Worm (Caenorhabditis elegans) whole organism, midembryonic: ENCODE data around the gene fbxa-165.

Source experiments
- T22C8.4 ChIP-seq: fragments of 200-800 bp; sonication (Bioruptor generic); IDR thresholded peaks from 2 replicates; pipeline ENCODE4 v1.3.6; 2022; ENCODE audit warnings: missing genetic modification characterization, missing compliant biosample characterization
- cog-1 ChIP-seq: sonication (generic microtip); optimal IDR thresholded peaks from 2 replicates; lab custom pipeline; 2016; ENCODE audit warnings: missing genetic modification characterization, missing compliant biosample characterization
- flt-1 ChIP-seq: fragments of 200-800 bp; sonication (Bioruptor generic); IDR thresholded peaks from 2 replicates; pipeline ENCODE4 v1.3.6; 2022; ENCODE audit warnings: missing genetic modification characterization, missing compliant biosample characterization
- klf-2 ChIP-seq: fragments of 200-800 bp; sonication (Bioruptor generic); conservative IDR thresholded peaks from 2 replicates; pipeline ENCODE4 v1.3.6; 2022; ENCODE audit warnings: missing genetic modification reagents, missing genetic modification characterization, missing compliant biosample characterization
- med-1 ChIP-seq: sonication (generic microtip); optimal IDR thresholded peaks from 2 replicates; lab custom pipeline; 2017; ENCODE audit warnings: missing genetic modification characterization, mild to moderate bottlenecking, missing compliant biosample characterization, antibody characterized with exemption, missing genetic modification reagents; ENCODE audit not compliant: insufficient read depth
- ref-1 ChIP-seq: fragments of 200-800 bp; sonication (Bioruptor generic); conservative IDR thresholded peaks from 2 replicates; pipeline ENCODE4 v1.3.6; 2022; ENCODE audit warnings: missing genetic modification reagents, missing genetic modification characterization, missing compliant biosample characterization
- tab-1 ChIP-seq: fragments of 200-800 bp; sonication (Bioruptor generic); IDR thresholded peaks from 2 replicates; pipeline ENCODE4 v1.3.6; 2022; ENCODE audit warnings: missing genetic modification characterization, missing compliant biosample characterization
- ztf-23 ChIP-seq: fragments of 200-800 bp; sonication (Bioruptor generic); IDR thresholded peaks from 2 replicates; pipeline ENCODE4 v1.3.6; 2022; ENCODE audit warnings: missing genetic modification reagents, missing genetic modification characterization, missing compliant biosample characterization
- ztf-29 ChIP-seq: fragments of 200-800 bp; sonication (Bioruptor generic); IDR thresholded peaks from 2 replicates; pipeline ENCODE4 v1.3.6; 2022; ENCODE audit warnings: missing genetic modification reagents, missing genetic modification characterization, missing compliant biosample characterization

DNA sequence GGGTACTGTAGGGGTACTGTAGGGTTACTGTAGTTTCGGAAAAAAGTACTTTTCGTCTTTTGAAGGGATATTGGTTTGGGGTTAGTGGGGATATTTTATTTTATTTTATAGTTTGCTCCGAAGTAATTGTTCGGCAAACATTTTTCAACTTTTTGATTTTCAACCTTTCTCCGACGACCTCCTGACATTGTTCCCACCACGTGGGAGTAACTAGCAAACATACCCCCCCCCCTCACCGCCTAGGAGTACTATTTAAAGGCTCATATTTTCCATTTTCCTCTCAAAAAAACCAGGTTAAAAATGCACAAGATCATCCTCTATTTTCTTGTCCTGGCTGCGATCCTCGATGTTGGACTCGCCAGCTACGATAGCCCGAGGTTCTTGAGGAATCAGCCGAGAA is 49.7 kb upstream of the fbxa-165 start, which contains the start of gene srlf-29:
- TF ChIP-seq flt-1 (GFP tag; lab: Robert Waterston, UW) (no peak), ztf-23 (no peak), ztf-29 (GFP tag; lab: Robert Waterston, UW) (no peak), cog-1 (no peak), tab-1 (GFP tag; lab: Robert Waterston, UW) (no peak), ref-1 (GFP tag; lab: Robert Waterston, UW) (no peak), med-1 (GFP tag; lab: Kevin White, UChicago) (no peak), klf-2 (GFP tag; lab: Robert Waterston, UW) (no peak), T22C8.4 (no peak)
